Fruit fly (Drosophila melanogaster): ENCODE measurements around the gene ND-15.

Gene ND-15

dm6 chr2L:85099-85498 lies 29.4 kb upstream of the ND-15 start (continued):
- TF ChIP-seq ash1 (GFP tag; optimal IDR thresholded peaks at IDR 0.05): no peak
- no peak for TF ChIP-seq CG15696 (tag; optimal IDR thresholded peaks at IDR 0.05)
- TF ChIP-seq gro (GFP tag; optimal IDR thresholded peaks at IDR 0.05): no peak
- TF ChIP-seq ato (GFP tag; IDR thresholded peaks at IDR 0.05; ENCODE audit: partially characterized antibody): no peak
- TF ChIP-seq CG13123 (GFP tag; optimal IDR thresholded peaks at IDR 0.05): no peak
- peak; percentile 47 for TF ChIP-seq CG12769 (tag; optimal IDR thresholded peaks at IDR 0.05)
- no peak for TF ChIP-seq fd64A (GFP tag; optimal IDR thresholded peaks at IDR 0.05)
- TF ChIP-seq BtbVII (GFP tag; optimal IDR thresholded peaks at IDR 0.05): peak; percentile 75
- TF ChIP-seq Hr78 (GFP tag; optimal IDR thresholded peaks at IDR 0.05): no peak
- TF ChIP-seq wor (GFP tag; IDR thresholded peaks at IDR 0.05): no peak
- TF ChIP-seq CG8281 (tag; optimal IDR thresholded peaks at IDR 0.05): no peak
- no peak for TF ChIP-seq CG7987 (GFP tag; optimal IDR thresholded peaks at IDR 0.05)
- no peak for TF ChIP-seq eyg (GFP tag; optimal IDR thresholded peaks at IDR 0.05)
- TF ChIP-seq CG11456 (GFP tag; IDR thresholded peaks at IDR 0.05): no peak
- no peak for TF ChIP-seq CG4360 (GFP tag; IDR thresholded peaks at IDR 0.05)
- no peak for TF ChIP-seq Xbp1 (GFP tag; optimal IDR thresholded peaks at IDR 0.05)
- TF ChIP-seq CG10274 (GFP tag; optimal IDR thresholded peaks at IDR 0.05): no peak
- TF ChIP-seq CG17568 (GFP tag; optimal IDR thresholded peaks at IDR 0.05): no peak
- TF ChIP-seq CG14050 (GFP tag; IDR thresholded peaks at IDR 0.05): no peak
- TF ChIP-seq CG7786 (GFP tag; optimal IDR thresholded peaks at IDR 0.05): no peak
- no peak for TF ChIP-seq CG17361 (GFP tag; IDR thresholded peaks at IDR 0.05)
- no peak for TF ChIP-seq klu (GFP tag; IDR thresholded peaks at IDR 0.05)
- TF ChIP-seq Hand (GFP tag; optimal IDR thresholded peaks at IDR 0.05): no peak
- no peak for TF ChIP-seq Ets97D (GFP tag; optimal IDR thresholded peaks at IDR 0.05)
- TF ChIP-seq CG12299 (tag; optimal IDR thresholded peaks at IDR 0.05): no peak
- TF ChIP-seq usp (GFP tag; optimal IDR thresholded peaks at IDR 0.05): no peak
- no peak for TF ChIP-seq CG3995 (GFP tag; optimal IDR thresholded peaks at IDR 0.05)
- TF ChIP-seq disco-r (GFP tag; optimal IDR thresholded peaks at IDR 0.05): no peak
- TF ChIP-seq Eip74EF (GFP tag; optimal IDR thresholded peaks at IDR 0.05): no peak
- no peak for TF ChIP-seq vvl (GFP tag; IDR thresholded peaks at IDR 0.05)
- TF ChIP-seq CG3726 (GFP tag; IDR thresholded peaks at IDR 0.05): no peak
- no peak for TF ChIP-seq tx (GFP tag; optimal IDR thresholded peaks at IDR 0.05)
- TF ChIP-seq CG6854 (GFP tag; optimal IDR thresholded peaks at IDR 0.05): peak; percentile 22
- no peak for TF ChIP-seq ATbp (GFP tag; optimal IDR thresholded peaks at IDR 0.05)
- TF ChIP-seq CG4707 (GFP tag; optimal IDR thresholded peaks at IDR 0.05): no peak
- no peak for TF ChIP-seq CG7271 (tag; optimal IDR thresholded peaks at IDR 0.05)
- TF ChIP-seq dysf (GFP tag; IDR thresholded peaks at IDR 0.05): no peak
- no peak for TF ChIP-seq crol (GFP tag; IDR thresholded peaks at IDR 0.05)
- no peak for TF ChIP-seq MESR4 (GFP tag; optimal IDR thresholded peaks at IDR 0.05)
- TF ChIP-seq so (GFP tag; IDR thresholded peaks at IDR 0.05): no peak
- no peak for TF ChIP-seq CG7372 (GFP tag; IDR thresholded peaks at IDR 0.05)
- TF ChIP-seq CG1603 (tag; optimal IDR thresholded peaks at IDR 0.05): no peak
- TF ChIP-seq trh (GFP tag; optimal IDR thresholded peaks at IDR 0.05): no peak
- no peak for TF ChIP-seq gcm (GFP tag; optimal IDR thresholded peaks at IDR 0.05)
- TF ChIP-seq CkIIα-i1 (GFP tag; IDR thresholded peaks at IDR 0.05): no peak
- no peak for TF ChIP-seq zfh1 (GFP tag; IDR thresholded peaks at IDR 0.05)
- TF ChIP-seq Doc2 (GFP tag; IDR thresholded peaks at IDR 0.05): no peak
- TF ChIP-seq dmrt99B (tag; optimal IDR thresholded peaks at IDR 0.05): no peak
- TF ChIP-seq en (GFP tag; optimal IDR thresholded peaks at IDR 0.05): no peak
- TF ChIP-seq Gug (GFP tag; IDR thresholded peaks at IDR 0.05): no peak
- no peak for TF ChIP-seq Xrp1 (GFP tag; IDR thresholded peaks at IDR 0.05)
- no peak for TF ChIP-seq CG10565 (GFP tag; optimal IDR thresholded peaks at IDR 0.05)
